Worm (Caenorhabditis elegans): ENCODE data around the gene lst-5.
A peak's percentile ranks its signal among the peaks of the same experiment; 100 is the strongest.

Gene lst-5

DNA sequence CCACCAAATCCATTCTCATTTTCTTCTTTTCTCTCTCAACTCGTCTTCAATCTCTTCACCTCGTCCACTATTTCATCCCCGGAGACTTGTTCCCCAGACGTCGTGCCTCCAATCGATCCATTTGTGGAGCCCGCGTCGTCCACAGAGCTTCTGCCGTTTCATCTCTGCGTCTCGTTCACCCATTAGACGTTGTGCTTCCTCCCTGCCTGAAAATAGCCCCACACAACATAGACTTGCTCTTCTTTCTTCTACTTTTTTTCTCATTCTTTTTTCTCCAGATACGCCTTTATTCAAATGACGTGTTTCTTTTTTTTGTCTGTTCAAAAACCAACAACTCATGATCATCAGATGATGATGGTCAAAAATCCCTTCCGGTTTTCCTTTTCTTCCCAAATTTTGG, 29.8 kb upstream of the lst-5 start (continued):
- TF ChIP-seq spr-3 (GFP tag; optimal IDR thresholded peaks at IDR 0.05) (no peak), dmd-6 (GFP tag; IDR thresholded peaks at IDR 0.05) (peak; percentile 44), aly-2 (tag; optimal IDR thresholded peaks at IDR 0.05) (no peak), hlh-30 (tag; optimal IDR thresholded peaks at IDR 0.05; ENCODE audit: insufficient read depth) (peak; percentile 59), nhr-42 (GFP tag; IDR thresholded peaks at IDR 0.05) (0 out of 2 replicates have a peak, but pooled peaks have one; percentile 37), ceh-28 (tag; optimal IDR thresholded peaks at IDR 0.05) (peak; percentile 50), zfp-3 (GFP tag; conservative IDR thresholded peaks at IDR 0.05) (no peak), nhr-41 (GFP tag; IDR thresholded peaks at IDR 0.05) (no peak), nhr-102 (tag; optimal IDR thresholded peaks at IDR 0.05) (no peak), daf-8 (GFP tag; IDR thresholded peaks at IDR 0.05) (no peak), nhr-237 (tag; optimal IDR thresholded peaks at IDR 0.05) (no peak), Y105C5A.15 (GFP tag; IDR thresholded peaks at IDR 0.05) (no peak), lir-3 (tag; optimal IDR thresholded peaks at IDR 0.05) (no peak), R02D3.7 (tag; optimal IDR thresholded peaks at IDR 0.05) (no peak), php-3 (GFP tag; IDR thresholded peaks at IDR 0.05) (no peak), ZK337.2 (GFP tag; IDR thresholded peaks at IDR 0.05) (no peak), snpc-1.2 (GFP tag; IDR thresholded peaks at IDR 0.05) (no peak), sdz-12 (GFP tag; optimal IDR thresholded peaks at IDR 0.05) (no peak), spr-1 (tag; optimal IDR thresholded peaks at IDR 0.05) (no peak), daf-12 (tag; optimal IDR thresholded peaks at IDR 0.05) (no peak), zip-11 (GFP tag; IDR thresholded peaks at IDR 0.05) (no peak), D1046.2 (GFP tag; IDR thresholded peaks at IDR 0.05) (no peak), Y5F2A.4 (GFP tag; optimal IDR thresholded peaks at IDR 0.05) (no peak), nhr-76 (tag; optimal IDR thresholded peaks at IDR 0.05) (no peak), dve-1 (tag; optimal IDR thresholded peaks at IDR 0.05; ENCODE audit: insufficient read depth) (no peak), duxl-1 (tag; optimal IDR thresholded peaks at IDR 0.05; ENCODE audit: poor library complexity) (no peak), F26F4.8 (GFP tag; conservative IDR thresholded peaks at IDR 0.05) (no peak), daf-16 (GFP tag; optimal IDR thresholded peaks at IDR 0.05) (no peak), daf-16 (tag; optimal IDR thresholded peaks at IDR 0.05) (no peak), lin-13 (GFP tag; optimal IDR thresholded peaks at IDR 0.05) (no peak), ceh-44 (GFP tag; IDR thresholded peaks at IDR 0.05) (no peak), mes-2 (tag; optimal IDR thresholded peaks at IDR 0.05; ENCODE audit: poor library complexity, severe bottlenecking) (no peak), unc-130 (GFP tag; optimal IDR thresholded peaks at IDR 0.05) (no peak), F37D6.2 (tag; optimal IDR thresholded peaks at IDR 0.05) (peak; percentile 43), mxl-2 (GFP tag; conservative IDR thresholded peaks at IDR 0.05) (no peak), snpc-4 (tag; optimal IDR thresholded peaks at IDR 0.05) (no peak), tra-1 (GFP tag; IDR thresholded peaks at IDR 0.05) (no peak), tag-97 (GFP tag; IDR thresholded peaks at IDR 0.05) (no peak), pha-4 (GFP tag; IDR thresholded peaks at IDR 0.05) (no peak), pha-4 (tag; optimal IDR thresholded peaks at IDR 0.05) (no peak), mdl-1 (tag; optimal IDR thresholded peaks at IDR 0.05) (peak in 1 of 2 experiments; percentile 5), arid-1 (GFP tag; conservative IDR thresholded peaks at IDR 0.05) (no peak), zip-2 (tag; optimal IDR thresholded peaks at IDR 0.05) (no peak), lsy-2 (tag; optimal IDR thresholded peaks at IDR 0.05) (peak in 1 of 2 experiments; percentile 66), egl-27 (tag; optimal IDR thresholded peaks at IDR 0.05) (no peak), T26A8.4 (GFP tag; IDR thresholded peaks at IDR 0.05) (no peak), ceh-62 (tag; optimal IDR thresholded peaks at IDR 0.05) (no peak), madf-9 (GFP tag; conservative IDR thresholded peaks at IDR 0.05) (no peak), nhr-48 (tag; optimal IDR thresholded peaks at IDR 0.05) (no peak), hmg-1.1 (GFP tag; IDR thresholded peaks at IDR 0.05) (peak; percentile 64), skn-1 (tag; optimal IDR thresholded peaks at IDR 0.05) (no peak), gei-8 (GFP tag; optimal IDR thresholded peaks at IDR 0.05) (no peak)

All from whole organism, L4 larva.